Fruit fly (Drosophila melanogaster) whole organism, prepupa: Measurements from ENCODE around the gene Mcm3.

Experiments
- CG10631 ChIP-seq: fragments of 200-800 bp; sonication (Bioruptor generic); optimal IDR thresholded peaks from 2 replicates; lab custom pipeline; 2016; ENCODE audit warnings: missing biosample characterization, missing genetic modification characterization
- CG10669 ChIP-seq: fragments of 200-800 bp; sonication (Bioruptor generic); optimal IDR thresholded peaks from 3 replicates; lab custom pipeline; 2018; ENCODE audit warnings: missing biosample characterization, mild to moderate bottlenecking, missing genetic modification characterization, moderate library complexity
- CG11762 ChIP-seq: fragments of 200-800 bp; sonication (Bioruptor generic); optimal IDR thresholded peaks from 3 replicates; lab custom pipeline; 2016; ENCODE audit warnings: missing biosample characterization, missing genetic modification characterization; ENCODE audit not compliant: insufficient read depth
- CG15336 ChIP-seq: fragments of 200-800 bp; sonication (Bioruptor generic); IDR thresholded peaks from 2 replicates; pipeline ENCODE4 v1.3.6; 2022; ENCODE audit warnings: missing biosample characterization, missing genetic modification characterization
- CG1621 ChIP-seq: fragments of 200-800 bp; sonication (Bioruptor generic); optimal IDR thresholded peaks from 3 replicates; lab custom pipeline; 2018; ENCODE audit warnings: missing biosample characterization, mild to moderate bottlenecking, missing genetic modification characterization
- CG16779 ChIP-seq: fragments of 200-800 bp; sonication (Bioruptor generic); optimal IDR thresholded peaks from 3 replicates; lab custom pipeline; 2017; ENCODE audit warnings: missing biosample characterization, mild to moderate bottlenecking, missing genetic modification characterization
- CG3032 ChIP-seq: fragments of 200-800 bp; optimal IDR thresholded peaks from 2 replicates; lab custom pipeline; 2019; ENCODE audit warnings: missing biosample characterization, mild to moderate bottlenecking, missing genetic modification characterization, moderate library complexity
- CG31627 ChIP-seq: fragments of 200-800 bp; sonication (Bioruptor generic); optimal IDR thresholded peaks from 3 replicates; lab custom pipeline; 2016; ENCODE audit warnings: missing biosample characterization, missing genetic modification characterization
- CG3919 ChIP-seq: fragments of 200-800 bp; sonication (Bioruptor generic); optimal IDR thresholded peaks from 3 replicates; lab custom pipeline; 2016; ENCODE audit warnings: missing biosample characterization, missing genetic modification characterization
- CG4318 ChIP-seq: fragments of 200-800 bp; sonication (Bioruptor generic); optimal IDR thresholded peaks from 3 replicates; lab custom pipeline; 2017; ENCODE audit warnings: missing biosample characterization, mild to moderate bottlenecking, missing genetic modification characterization
- CG6163 ChIP-seq: fragments of 200-800 bp; sonication (Bioruptor generic); IDR thresholded peaks from 3 replicates; pipeline ENCODE4 v1.3.6; 2022; ENCODE audit warnings: missing biosample characterization, missing genetic modification characterization
- CG6792 ChIP-seq: fragments of 200-800 bp; sonication (Bioruptor generic); optimal IDR thresholded peaks from 3 replicates; lab custom pipeline; 2016; ENCODE audit warnings: missing biosample characterization, missing genetic modification characterization
- CG6808 ChIP-seq: fragments of 200-800 bp; sonication (Bioruptor generic); optimal IDR thresholded peaks from 3 replicates; lab custom pipeline; 2017; ENCODE audit warnings: missing biosample characterization, missing genetic modification characterization, mild to moderate bottlenecking, moderate library complexity, missing genetic modification reagents
- CG7368 ChIP-seq: fragments of 200-800 bp; sonication (Bioruptor generic); optimal IDR thresholded peaks from 3 replicates; lab custom pipeline; 2016; ENCODE audit warnings: missing biosample characterization, missing genetic modification characterization
- CG8319 ChIP-seq: fragments of 200-800 bp; sonication (Bioruptor generic); optimal IDR thresholded peaks from 3 replicates; lab custom pipeline; 2016; ENCODE audit warnings: missing biosample characterization, missing genetic modification characterization
- CG8632 ChIP-seq: fragments of 200-800 bp; sonication (Bioruptor generic); optimal IDR thresholded peaks from 3 replicates; lab custom pipeline; 2016; ENCODE audit warnings: missing biosample characterization, missing genetic modification characterization
- CG9139 ChIP-seq: fragments of 200-800 bp; sonication (Bioruptor generic); optimal IDR thresholded peaks from 3 replicates; lab custom pipeline; 2017; ENCODE audit warnings: missing biosample characterization, mild to moderate bottlenecking, missing genetic modification characterization
- Eip75B ChIP-seq: fragments of 200-800 bp; sonication (Bioruptor generic); optimal IDR thresholded peaks from 3 replicates; lab custom pipeline; 2016; ENCODE audit warnings: missing biosample characterization, missing genetic modification characterization
- Eip78C ChIP-seq: fragments of 200-800 bp; sonication (Bioruptor generic); peaks from one replicate; lab custom pipeline; 2016; ENCODE audit warnings: missing biosample characterization, missing genetic modification characterization
- Eip93F ChIP-seq: fragments of 200-800 bp; sonication (Bioruptor generic); optimal IDR thresholded peaks from 2 replicates; lab custom pipeline; 2016; ENCODE audit warnings: missing biosample characterization, mild to moderate bottlenecking, missing genetic modification characterization
- Ets21C ChIP-seq: fragments of 200-800 bp; sonication (Bioruptor generic); optimal IDR thresholded peaks from 3 replicates; lab custom pipeline; 2016; ENCODE audit warnings: missing biosample characterization, missing genetic modification characterization
- Ets96B ChIP-seq: fragments of 200-800 bp; optimal IDR thresholded peaks from 2 replicates; lab custom pipeline; 2019; ENCODE audit warnings: missing biosample characterization, mild to moderate bottlenecking, missing genetic modification characterization, moderate library complexity
- Hr39 ChIP-seq: fragments of 200-800 bp; sonication (Bioruptor generic); optimal IDR thresholded peaks from 2 replicates; lab custom pipeline; 2016; ENCODE audit warnings: missing biosample characterization, missing genetic modification characterization
- Hr4 ChIP-seq: fragments of 200-800 bp; sonication (Bioruptor generic); optimal IDR thresholded peaks from 3 replicates; lab custom pipeline; 2016; ENCODE audit warnings: missing biosample characterization, missing genetic modification characterization
- OdsH ChIP-seq: fragments of 200-800 bp; sonication (Bioruptor generic); optimal IDR thresholded peaks from 3 replicates; lab custom pipeline; 2016; ENCODE audit warnings: missing biosample characterization, missing genetic modification characterization
- Smox ChIP-seq: fragments of 200-800 bp; sonication (Bioruptor generic); optimal IDR thresholded peaks from 3 replicates; lab custom pipeline; 2016; ENCODE audit warnings: missing biosample characterization, missing genetic modification characterization
- Sox102F ChIP-seq: fragments of 200-800 bp; sonication (Bioruptor generic); optimal IDR thresholded peaks from 2 replicates; lab custom pipeline; 2016; ENCODE audit warnings: missing biosample characterization, mild to moderate bottlenecking, missing genetic modification characterization
- Sox14 ChIP-seq: fragments of 200-800 bp; sonication (Bioruptor generic); optimal IDR thresholded peaks from 3 replicates; lab custom pipeline; 2016; ENCODE audit warnings: missing biosample characterization, missing genetic modification characterization
- Sox15 ChIP-seq: fragments of 200-800 bp; sonication (Bioruptor generic); optimal IDR thresholded peaks from 3 replicates; lab custom pipeline; 2016; ENCODE audit warnings: missing biosample characterization, missing genetic modification characterization
- achi ChIP-seq: fragments of 200-800 bp; sonication (Bioruptor generic); optimal IDR thresholded peaks from 3 replicates; lab custom pipeline; 2016; ENCODE audit warnings: missing biosample characterization, missing genetic modification characterization
- acj6 ChIP-seq: fragments of 200-800 bp; sonication (Bioruptor generic); optimal IDR thresholded peaks from 3 replicates; lab custom pipeline; 2016; ENCODE audit warnings: missing biosample characterization, missing genetic modification characterization
- cyc ChIP-seq: fragments of 200-800 bp; sonication (Bioruptor generic); optimal IDR thresholded peaks from 3 replicates; lab custom pipeline; 2016; ENCODE audit warnings: missing biosample characterization, missing genetic modification characterization
- dac ChIP-seq: fragments of 200-800 bp; sonication (Bioruptor generic); optimal IDR thresholded peaks from 2 replicates; lab custom pipeline; 2017; ENCODE audit warnings: missing biosample characterization, mild to moderate bottlenecking, missing genetic modification characterization
- eg ChIP-seq: fragments of 200-800 bp; sonication (Bioruptor generic); IDR thresholded peaks from 3 replicates; pipeline ENCODE4 v1.3.6; 2022; ENCODE audit warnings: missing biosample characterization, missing genetic modification characterization
- esn ChIP-seq: fragments of 200-800 bp; sonication (Bioruptor generic); optimal IDR thresholded peaks from 2 replicates; lab custom pipeline; 2016; ENCODE audit warnings: missing biosample characterization, mild to moderate bottlenecking, missing genetic modification characterization, moderate library complexity
- fd59A ChIP-seq: fragments of 200-800 bp; sonication (Bioruptor generic); optimal IDR thresholded peaks from 2 replicates; lab custom pipeline; 2017; ENCODE audit warnings: missing biosample characterization, mild to moderate bottlenecking, missing genetic modification characterization, missing genetic modification reagents
- lz ChIP-seq: fragments of 200-800 bp; sonication (Bioruptor generic); optimal IDR thresholded peaks from 3 replicates; lab custom pipeline; 2016; ENCODE audit warnings: missing biosample characterization, missing genetic modification characterization
- pdm3 ChIP-seq: fragments of 200-800 bp; sonication (Bioruptor generic); optimal IDR thresholded peaks from 3 replicates; lab custom pipeline; 2016; ENCODE audit warnings: missing biosample characterization, missing genetic modification characterization
- salr ChIP-seq, 2 experiments: fragments of 200-800 bp; sonication (Bioruptor generic); optimal IDR thresholded peaks; 3 replicates each; lab custom pipeline; 2016 to 2018; ENCODE audit warnings: missing biosample characterization in 2 of 2, missing genetic modification characterization in 2 of 2, mild to moderate bottlenecking in 1 of 2
- ss ChIP-seq, 2 experiments: fragments of 200-800 bp; sonication (Bioruptor generic); optimal IDR thresholded peaks; 2 replicates in 1 of 2; 3 replicates in 1 of 2; lab custom pipeline; 2017 to 2018; ENCODE audit warnings: mild to moderate bottlenecking in 2 of 2, missing biosample characterization in 2 of 2, missing genetic modification characterization in 2 of 2, moderate library complexity in 1 of 2
- svp ChIP-seq: fragments of 200-800 bp; sonication (Bioruptor generic); peaks from one replicate; lab custom pipeline; 2016; ENCODE audit warnings: missing biosample characterization, missing genetic modification characterization
- topi ChIP-seq: fragments of 200-800 bp; sonication (Bioruptor generic); optimal IDR thresholded peaks from 3 replicates; lab custom pipeline; 2016; ENCODE audit warnings: missing biosample characterization, missing genetic modification characterization
- vri ChIP-seq: fragments of 200-800 bp; sonication (Bioruptor generic); optimal IDR thresholded peaks from 3 replicates; lab custom pipeline; 2016; ENCODE audit warnings: missing biosample characterization, mild to moderate bottlenecking, missing genetic modification characterization

Gene Mcm3

DNA sequence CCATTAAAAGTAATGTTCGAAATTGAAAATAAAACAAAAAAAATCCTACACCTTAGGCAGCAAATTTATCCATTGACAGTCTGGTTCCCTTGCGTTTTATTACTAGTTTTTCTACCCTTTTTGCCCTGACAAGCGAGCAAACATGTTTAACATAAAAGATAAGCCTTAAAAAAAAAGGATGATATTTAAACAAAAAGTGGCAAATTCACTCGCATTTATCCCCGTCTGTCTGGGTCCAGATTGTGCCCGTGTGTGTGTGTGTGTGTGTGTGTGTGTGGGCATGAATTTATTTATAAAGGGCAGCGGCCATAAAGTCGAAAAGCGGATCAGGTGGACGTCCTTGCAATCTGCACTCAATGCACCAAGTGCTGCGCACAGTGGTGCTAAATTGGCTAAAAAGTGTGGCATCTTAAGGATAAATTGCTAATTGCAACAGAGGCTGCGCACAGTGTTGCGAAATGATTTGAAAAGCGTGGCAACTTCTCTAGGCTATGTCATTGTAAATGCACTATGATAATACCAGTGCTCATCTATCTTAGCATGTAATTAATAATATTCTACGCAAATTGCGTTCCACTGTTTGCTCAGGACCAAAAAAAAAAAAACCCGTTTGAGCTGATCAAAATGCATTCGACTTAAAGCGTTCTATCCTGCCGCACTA lies 22.9 kb upstream of the Mcm3 start (continued):
- no peak for TF ChIP-seq CG4318
- no peak for TF ChIP-seq Hr4 (GFP tag; lab: Kevin White, UChicago)
- TF ChIP-seq CG8319 (GFP tag; lab: Kevin White, UChicago), result peak; percentile 46
- TF ChIP-seq salr (GFP tag; optimal IDR thresholded peaks at IDR 0.05; lab: Kevin White, UChicago), result peak in 1 of 2 experiments; percentile 51
- TF ChIP-seq vri (GFP tag; lab: Kevin White, UChicago), result no peak
- TF ChIP-seq acj6, result peak; percentile 40
- peak; percentile 55 for TF ChIP-seq topi (GFP tag; lab: Kevin White, UChicago)
- 0 out of 3 replicates have a peak, but pooled peaks have one; percentile 67 for TF ChIP-seq CG6163
- peak; percentile 53 for TF ChIP-seq CG6792 (GFP tag; lab: Kevin White, UChicago)

DNA sequence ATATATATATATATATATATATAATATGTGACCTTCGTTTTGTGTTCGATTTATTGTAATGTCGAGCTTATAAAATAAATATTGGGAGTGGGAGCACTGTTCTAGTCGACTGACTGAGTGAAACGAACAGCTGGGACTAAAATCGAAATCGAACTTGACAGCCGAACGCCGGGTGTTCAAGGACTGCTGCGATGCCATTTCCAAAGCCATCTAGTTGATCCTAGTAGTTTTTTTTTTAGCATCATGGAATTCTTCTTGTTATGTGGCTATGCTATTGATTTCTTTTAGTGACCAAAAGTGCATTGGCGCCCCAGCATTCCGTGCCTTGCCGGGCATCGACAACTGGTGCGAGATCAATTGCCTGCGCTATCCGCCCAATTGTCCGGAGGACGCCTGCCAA lies 18.1 kb upstream of the Mcm3 start, which contains the start of gene CG3323:
CG3323 (minus strand) TSS at position 101 of the 400 bp plus-strand sequence.
- no peak for TF ChIP-seq ss (GFP tag; optimal IDR thresholded peaks at IDR 0.05; lab: Kevin White, UChicago)
- no peak for TF ChIP-seq lz
- no peak for TF ChIP-seq CG10631 (GFP tag; lab: Kevin White, UChicago)
- no peak for TF ChIP-seq Hr39
- TF ChIP-seq achi (GFP tag; lab: Kevin White, UChicago), result no peak

- TF ChIP-seq CG3032 (tag; lab: Kevin White, UChicago), result no peak
- no peak for TF ChIP-seq Ets96B (tag; lab: Kevin White, UChicago)
- no peak for TF ChIP-seq Ets21C (GFP tag; lab: Kevin White, UChicago)
- no peak for TF ChIP-seq CG4318
- TF ChIP-seq CG10631 (GFP tag; lab: Kevin White, UChicago), result no peak
Measured at dm6 chrX:5307317-5307716, 16.3 kb upstream of the Mcm3 start, which contains the start of gene CG17764. TSS of gene CG17764 (minus strand) at chrX:5307417.

- TF ChIP-seq svp (GFP tag; lab: Kevin White, UChicago) (no peak), OdsH (GFP tag; lab: Kevin White, UChicago) (no peak), Eip78C (GFP tag; lab: Kevin White, UChicago) (peak; percentile 20), CG10669 (GFP tag; lab: Kevin White, UChicago) (no peak), Eip93F (GFP tag; lab: Kevin White, UChicago) (no peak), CG3919 (GFP tag; lab: Kevin White, UChicago) (peak; percentile 25), acj6 (peak; percentile 16), CG10631 (GFP tag; lab: Kevin White, UChicago) (peak; percentile 27), vri (GFP tag; lab: Kevin White, UChicago) (no peak), CG6792 (GFP tag; lab: Kevin White, UChicago) (peak; percentile 0), CG11762 (GFP tag; lab: Kevin White, UChicago) (no peak), CG31627 (GFP tag; lab: Kevin White, UChicago) (peak; percentile 44), CG1621 (tag; lab: Kevin White, UChicago) (no peak), Eip75B (no peak), dac (no peak), CG6808 (no peak), eg (GFP tag; lab: Robert Waterston, UW) (no peak), Ets96B (tag; lab: Kevin White, UChicago) (no peak), lz (peak; percentile 42), Sox102F (GFP tag; lab: Kevin White, UChicago) (no peak), CG9139 (GFP tag; lab: Kevin White, UChicago) (no peak), cyc (GFP tag; lab: Kevin White, UChicago) (peak; percentile 27), Smox (GFP tag; lab: Kevin White, UChicago) (no peak), CG15336 (GFP tag; lab: Robert Waterston, UW) (no peak), CG6163 (no peak), CG4318 (no peak), achi (GFP tag; lab: Kevin White, UChicago) (peak; percentile 13), CG8632 (GFP tag; lab: Kevin White, UChicago) (no peak), esn (GFP tag; lab: Kevin White, UChicago) (peak; percentile 42), Hr39 (no peak), Sox14 (no peak), fd59A (GFP tag; lab: Kevin White, UChicago) (no peak), Sox15 (GFP tag; lab: Kevin White, UChicago) (no peak), CG16779 (tag; lab: Kevin White, UChicago) (no peak), CG7368 (GFP tag; lab: Kevin White, UChicago) (no peak), pdm3 (GFP tag; lab: Kevin White, UChicago) (no peak)
- TF ChIP-seq, all 60 proteins: peak for 10
Measured at dm6 chrX:5308963-5309362, 14.7 kb upstream of the Mcm3 start, which contains the start of the genes Cdk7 and snf. TSS of gene Cdk7 (minus strand) at chrX:5308983. TSS of gene snf (plus strand) at chrX:5309242.
